Fruit fly (Drosophila melanogaster) Kc167 (cell line): Measurements from ENCODE around the gene Tpc1.

Experiments
- Myc ChIP-seq: fragments of >200 bp; optimal IDR thresholded peaks from 2 replicates; lab custom pipeline; 2017; ENCODE audit warnings: missing external identifiers
- h ChIP-seq: fragments of >200 bp; optimal IDR thresholded peaks from 3 replicates; lab custom pipeline; 2018; ENCODE audit warnings: missing external identifiers

DNA sequence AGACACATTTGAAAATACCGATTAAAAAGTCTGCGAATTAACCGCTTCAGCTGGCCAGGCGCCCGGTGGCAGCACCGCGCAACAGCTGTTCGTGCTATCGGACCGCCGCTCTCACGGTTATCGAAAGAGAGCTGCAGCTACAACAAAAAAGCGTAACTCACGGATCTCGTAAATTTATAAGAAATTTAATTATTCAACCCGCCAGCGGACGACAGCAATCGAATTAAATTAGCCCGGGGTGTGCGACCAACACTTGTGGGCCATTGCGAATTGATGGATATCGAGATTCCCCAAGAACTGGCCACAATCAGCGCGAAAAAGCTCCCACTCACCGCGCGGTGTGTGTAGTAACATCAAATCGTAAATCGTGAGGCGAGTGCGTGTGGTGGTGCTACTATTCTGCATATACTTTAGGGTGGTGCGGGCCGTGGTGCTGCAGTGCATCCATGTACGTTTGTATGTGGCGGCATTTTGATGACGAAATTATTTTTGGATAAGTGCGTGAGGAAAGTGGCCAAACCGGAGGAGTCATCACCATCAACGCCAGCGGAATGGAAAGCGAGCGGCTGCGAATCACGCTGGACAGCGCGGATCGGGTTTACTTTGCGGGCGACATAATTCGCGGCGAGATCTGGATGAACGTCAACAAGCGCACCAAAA, 3.6 kb upstream of the Tpc1 start, which contains the start of gene Leash:
- TF ChIP-seq h (lab: Kevin White, UChicago) (no peak), Myc (no peak)
